Fruit fly (Drosophila melanogaster) whole organism, embryonic: ENCODE data around the gene Vinc.

Experiments
- Antp ChIP-seq: fragments of 200-800 bp; sonication (Bioruptor generic); optimal IDR thresholded peaks from 3 replicates; lab custom pipeline; 2016; ENCODE audit warnings: missing biosample characterization, missing genetic modification characterization
- B-H1 ChIP-seq: fragments of 200-800 bp; sonication (Bioruptor generic); IDR thresholded peaks from 3 replicates; pipeline ENCODE4 v1.3.6; 2022; ENCODE audit warnings: missing biosample characterization, missing genetic modification characterization
- CG1024 ChIP-seq: fragments of 200-800 bp; sonication (Bioruptor generic); IDR thresholded peaks from 2 replicates; pipeline ENCODE4 v1.3.6; 2022; ENCODE audit warnings: missing biosample characterization, missing genetic modification characterization
- CG10654 ChIP-seq: fragments of 200-800 bp; sonication (Bioruptor generic); optimal IDR thresholded peaks from 2 replicates; lab custom pipeline; 2016; ENCODE audit warnings: missing biosample characterization, missing genetic modification characterization
- CG14860 ChIP-seq: fragments of 200-800 bp; sonication (Bioruptor generic); IDR thresholded peaks from 3 replicates; pipeline ENCODE4 v1.3.6; 2022; ENCODE audit warnings: missing biosample characterization, missing genetic modification characterization; ENCODE audit not compliant: partially characterized antibody
- CG15011 ChIP-seq: fragments of 200-800 bp; sonication (Bioruptor generic); optimal IDR thresholded peaks from 3 replicates; lab custom pipeline; 2018; ENCODE audit warnings: missing biosample characterization, mild to moderate bottlenecking, missing genetic modification characterization
- CG1603 ChIP-seq: fragments of 200-800 bp; sonication (Bioruptor generic); optimal IDR thresholded peaks from 2 replicates; lab custom pipeline; 2019; ENCODE audit warnings: missing biosample characterization, mild to moderate bottlenecking, missing genetic modification characterization, moderate library complexity
- CG18476 ChIP-seq: fragments of 200-800 bp; sonication (Bioruptor generic); optimal IDR thresholded peaks from 2 replicates; lab custom pipeline; 2016; ENCODE audit warnings: missing biosample characterization, mild to moderate bottlenecking, missing genetic modification characterization
- CG2889 ChIP-seq: fragments of 200-800 bp; sonication (Bioruptor generic); IDR thresholded peaks from 3 replicates; pipeline ENCODE4 v1.3.6; 2022; ENCODE audit warnings: missing biosample characterization, missing genetic modification characterization
- CG3407 ChIP-seq: fragments of 200-800 bp; sonication (Bioruptor generic); optimal IDR thresholded peaks from 2 replicates; lab custom pipeline; 2018; ENCODE audit warnings: missing biosample characterization, mild to moderate bottlenecking, missing genetic modification characterization
- CG4854 ChIP-seq: fragments of 200-800 bp; sonication (Bioruptor generic); optimal IDR thresholded peaks from 2 replicates; lab custom pipeline; 2016; ENCODE audit warnings: missing biosample characterization, missing genetic modification characterization, inconsistent platforms
- CG5180 ChIP-seq: fragments of 200-800 bp; sonication (Bioruptor generic); optimal IDR thresholded peaks from 3 replicates; lab custom pipeline; 2017; ENCODE audit warnings: missing biosample characterization, missing genetic modification characterization, mild to moderate bottlenecking, moderate library complexity, missing genetic modification reagents
- CG7372 ChIP-seq: fragments of 200-800 bp; sonication (Bioruptor generic); IDR thresholded peaks from 2 replicates; pipeline ENCODE4 v1.3.6; 2022; ENCODE audit warnings: missing biosample characterization, missing genetic modification characterization
- CG9437 ChIP-seq: fragments of 200-800 bp; sonication (Bioruptor generic); optimal IDR thresholded peaks from 2 replicates; lab custom pipeline; 2018; ENCODE audit warnings: missing biosample characterization, mild to moderate bottlenecking, missing genetic modification characterization
- CG9727 ChIP-seq: fragments of 200-800 bp; sonication (Bioruptor generic); optimal IDR thresholded peaks from 3 replicates; lab custom pipeline; 2017; ENCODE audit warnings: missing biosample characterization, mild to moderate bottlenecking, missing genetic modification characterization
- Dll ChIP-seq: fragments of 200-800 bp; sonication (Bioruptor generic); IDR thresholded peaks from 4 replicates; pipeline ENCODE4 v1.3.6; 2022; ENCODE audit warnings: missing biosample characterization, missing genetic modification characterization; ENCODE audit not compliant: partially characterized antibody
- Hmx ChIP-seq: fragments of 200-800 bp; sonication (Bioruptor generic); optimal IDR thresholded peaks from 2 replicates; lab custom pipeline; 2016; ENCODE audit warnings: missing biosample characterization, missing genetic modification characterization
- Hr39 ChIP-seq: fragments of >200 bp; optimal IDR thresholded peaks from 2 replicates; lab custom pipeline; 2017
- Jarid2 ChIP-seq: fragments of 200-800 bp; sonication (Bioruptor generic); optimal IDR thresholded peaks from 3 replicates; lab custom pipeline; 2017; ENCODE audit warnings: mild to moderate bottlenecking, missing biosample characterization, missing genetic modification reagents, missing genetic modification characterization
- Lim3 ChIP-seq: fragments of 200-800 bp; sonication (Bioruptor generic); IDR thresholded peaks from 2 replicates; pipeline ENCODE4 v1.3.6; 2022; ENCODE audit warnings: missing biosample characterization, missing genetic modification characterization
- MESR4 ChIP-seq: fragments of 200-800 bp; sonication (Bioruptor generic); optimal IDR thresholded peaks from 2 replicates; lab custom pipeline; 2018; ENCODE audit warnings: missing biosample characterization, mild to moderate bottlenecking, missing genetic modification characterization, moderate library complexity
- Mad ChIP-seq: fragments of 200-800 bp; sonication (Bioruptor generic); optimal IDR thresholded peaks from 2 replicates; lab custom pipeline; 2016; ENCODE audit warnings: missing biosample characterization, missing genetic modification characterization
- Meics ChIP-seq: fragments of 200-800 bp; sonication (Bioruptor generic); optimal IDR thresholded peaks from 2 replicates; lab custom pipeline; 2017; ENCODE audit warnings: missing biosample characterization, mild to moderate bottlenecking, missing genetic modification characterization
- Mrtf ChIP-seq: fragments of 200-800 bp; sonication (Bioruptor generic); IDR thresholded peaks from 3 replicates; pipeline ENCODE4 v1.3.6; 2022; ENCODE audit warnings: missing biosample characterization, missing genetic modification characterization
- NC2β ChIP-seq: fragments of 200-800 bp; sonication (Bioruptor generic); optimal IDR thresholded peaks from 2 replicates; lab custom pipeline; 2016; ENCODE audit warnings: missing biosample characterization, missing genetic modification characterization
- NFAT ChIP-seq: fragments of 200-800 bp; sonication (Bioruptor generic); IDR thresholded peaks from 2 replicates; pipeline ENCODE4 v1.3.6; 2022; ENCODE audit warnings: missing biosample characterization, missing genetic modification characterization
- Pdp1 ChIP-seq, 2 experiments: fragments of 200-800 bp; sonication (Bioruptor generic); optimal IDR thresholded peaks; 3 replicates each; lab custom pipeline; 2016; ENCODE audit warnings: missing biosample characterization in 2 of 2, missing genetic modification characterization in 2 of 2, mild to moderate bottlenecking in 1 of 2, moderate library complexity in 1 of 2
- Sox102F ChIP-seq: fragments of 200-800 bp; sonication (Bioruptor generic); optimal IDR thresholded peaks from 2 replicates; lab custom pipeline; 2018; ENCODE audit warnings: missing biosample characterization, mild to moderate bottlenecking, missing genetic modification characterization, moderate library complexity
- ato ChIP-seq: fragments of 200-800 bp; sonication (Bioruptor generic); IDR thresholded peaks from 2 replicates; pipeline ENCODE4 v1.3.6; 2022; ENCODE audit warnings: missing biosample characterization, missing genetic modification characterization; ENCODE audit not compliant: partially characterized antibody
- cato ChIP-seq: fragments of 200-800 bp; sonication (Bioruptor generic); optimal IDR thresholded peaks from 2 replicates; lab custom pipeline; 2016; ENCODE audit warnings: missing biosample characterization, missing genetic modification characterization, borderline replicate concordance
- chm ChIP-seq: fragments of 200-800 bp; sonication (Bioruptor generic); IDR thresholded peaks from 2 replicates; pipeline ENCODE4 v1.3.6; 2022; ENCODE audit warnings: missing biosample characterization, missing genetic modification characterization
- crc ChIP-seq: fragments of 200-800 bp; sonication (Bioruptor generic); optimal IDR thresholded peaks from 2 replicates; lab custom pipeline; 2016; ENCODE audit warnings: missing biosample characterization, missing genetic modification characterization
- disco-r ChIP-seq: fragments of 200-800 bp; sonication (Bioruptor generic); optimal IDR thresholded peaks from 2 replicates; lab custom pipeline; 2016; ENCODE audit warnings: missing biosample characterization, missing genetic modification characterization
- ewg ChIP-seq: fragments of 200-800 bp; sonication (Bioruptor generic); optimal IDR thresholded peaks from 3 replicates; lab custom pipeline; 2017; ENCODE audit warnings: mild to moderate bottlenecking, missing biosample characterization, missing genetic modification reagents, missing genetic modification characterization
- grn ChIP-seq: fragments of 200-800 bp; sonication (Bioruptor generic); optimal IDR thresholded peaks from 3 replicates; lab custom pipeline; 2017; ENCODE audit warnings: missing biosample characterization, missing genetic modification characterization
- jing ChIP-seq: fragments of 200-800 bp; sonication (Bioruptor generic); optimal IDR thresholded peaks from 2 replicates; lab custom pipeline; 2018; ENCODE audit warnings: missing biosample characterization, mild to moderate bottlenecking, missing genetic modification characterization
- kay ChIP-seq: fragments of 200-800 bp; sonication (Bioruptor generic); optimal IDR thresholded peaks from 2 replicates; lab custom pipeline; 2016; ENCODE audit warnings: missing biosample characterization, missing genetic modification characterization
- mam ChIP-seq: fragments of 200-800 bp; sonication (Bioruptor generic); optimal IDR thresholded peaks from 3 replicates; lab custom pipeline; 2016; ENCODE audit warnings: missing biosample characterization, missing genetic modification characterization
- nmo ChIP-seq: fragments of 200-800 bp; sonication (Bioruptor generic); optimal IDR thresholded peaks from 2 replicates; lab custom pipeline; 2018; ENCODE audit warnings: missing biosample characterization, mild to moderate bottlenecking, missing genetic modification characterization, moderate library complexity
- pfk ChIP-seq: fragments of 200-800 bp; sonication (Bioruptor generic); optimal IDR thresholded peaks from 2 replicates; lab custom pipeline; 2018; ENCODE audit warnings: missing biosample characterization, mild to moderate bottlenecking, missing genetic modification characterization, moderate library complexity
- pnt ChIP-seq: fragments of 200-800 bp; sonication (Bioruptor generic); optimal IDR thresholded peaks from 3 replicates; lab custom pipeline; 2016; ENCODE audit warnings: missing biosample characterization, missing genetic modification characterization
- sc ChIP-seq, 3 experiments: fragments of >200 bp in 2 of 3; fragments of 200-800 bp in 1 of 3; sonication (Bioruptor generic) in 1 of 3; optimal IDR thresholded peaks; 2 replicates in 2 of 3; 3 replicates in 1 of 3; lab custom pipeline; 2017; ENCODE audit warnings: mild to moderate bottlenecking in 1 of 3, missing biosample characterization in 1 of 3, missing genetic modification characterization in 1 of 3, missing genetic modification reagents in 1 of 3
- scrt ChIP-seq: fragments of 200-800 bp; sonication (Bioruptor generic); optimal IDR thresholded peaks from 2 replicates; lab custom pipeline; 2018; ENCODE audit warnings: missing biosample characterization, mild to moderate bottlenecking, missing genetic modification characterization, moderate library complexity
- sd ChIP-seq: fragments of 200-800 bp; sonication (Bioruptor generic); optimal IDR thresholded peaks from 3 replicates; lab custom pipeline; 2018; ENCODE audit warnings: missing biosample characterization, mild to moderate bottlenecking, missing genetic modification characterization, moderate library complexity
- sima ChIP-seq: fragments of 200-800 bp; sonication (Bioruptor generic); optimal IDR thresholded peaks from 2 replicates; lab custom pipeline; 2016; ENCODE audit warnings: missing biosample characterization, missing genetic modification characterization
- slou ChIP-seq: fragments of 200-800 bp; sonication (Bioruptor generic); optimal IDR thresholded peaks from 3 replicates; lab custom pipeline; 2016; ENCODE audit warnings: missing biosample characterization, missing genetic modification characterization
- sna ChIP-seq: fragments of 200-800 bp; sonication (Bioruptor generic); IDR thresholded peaks from 2 replicates; pipeline ENCODE4 v1.3.6; 2022; ENCODE audit warnings: missing biosample characterization, missing genetic modification characterization; ENCODE audit not compliant: partially characterized antibody
- twi ChIP-seq: fragments of 200-800 bp; optimal IDR thresholded peaks from 2 replicates; lab custom pipeline; 2019; ENCODE audit warnings: missing biosample characterization, mild to moderate bottlenecking, missing genetic modification characterization, moderate library complexity
- vvl ChIP-seq: fragments of 200-800 bp; sonication (Bioruptor generic); IDR thresholded peaks from 2 replicates; pipeline ENCODE4 v1.3.6; 2022; ENCODE audit warnings: missing biosample characterization, missing genetic modification characterization
- wdn ChIP-seq: fragments of 200-800 bp; sonication (Bioruptor generic); IDR thresholded peaks from 2 replicates; pipeline ENCODE4 v1.3.6; 2022; ENCODE audit warnings: missing biosample characterization, missing genetic modification characterization

Vinc gene

DNA sequence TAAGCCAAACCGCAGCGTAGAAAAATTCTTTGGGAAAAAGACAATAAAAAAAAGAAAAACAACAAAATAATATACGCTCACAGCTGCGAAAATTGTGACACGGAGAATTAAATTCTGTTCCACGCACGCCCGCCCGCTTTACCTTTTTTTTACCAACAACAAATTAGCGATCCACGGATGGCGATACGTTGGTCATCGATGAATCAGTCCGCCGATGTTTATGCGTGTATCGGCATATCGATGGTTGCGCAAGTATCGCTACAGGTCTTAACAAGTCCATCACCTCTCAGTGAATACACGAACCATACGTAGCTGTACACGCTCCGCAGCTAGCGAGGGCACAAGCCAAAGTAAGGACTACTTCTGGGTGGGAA lies 48.2 kb upstream of the Vinc start, which contains the start of gene CG2924 (continued):
- no peak for TF ChIP-seq Lim3 (GFP tag; lab: Robert Waterston, UW)
- no peak for TF ChIP-seq sima (GFP tag; lab: Kevin White, UChicago)
- TF ChIP-seq CG1024: peak; percentile 50; the same call in 1 of the 2 replicates
- no peak for TF ChIP-seq B-H1
- TF ChIP-seq CG3407 (GFP tag; lab: Kevin White, UChicago): no peak
- TF ChIP-seq CG1603 (tag; lab: Kevin White, UChicago): peak; percentile 93
- peak; percentile 64 for TF ChIP-seq chm
- TF ChIP-seq CG7372 (GFP tag; lab: Robert Waterston, UW): no peak
- peak; percentile 54 for TF ChIP-seq NC2β (GFP tag; lab: Kevin White, UChicago)
- peak; percentile 77 for TF ChIP-seq ewg (GFP tag; lab: Kevin White, UChicago)
- peak; percentile 22 for TF ChIP-seq crc (GFP tag; lab: Kevin White, UChicago)
- peak; percentile 72; the same call in 1 of the 2 replicates for TF ChIP-seq vvl (GFP tag; lab: Robert Waterston, UW)
- TF ChIP-seq sd (tag; lab: Kevin White, UChicago): no peak
- no peak for TF ChIP-seq Sox102F
- no peak for TF ChIP-seq cato (GFP tag; lab: Kevin White, UChicago)
- no peak for TF ChIP-seq twi (tag; lab: Kevin White, UChicago)
- TF ChIP-seq CG2889 (GFP tag; lab: Robert Waterston, UW): no peak
- TF ChIP-seq Antp (GFP tag; lab: Kevin White, UChicago): peak; percentile 86
- TF ChIP-seq Mrtf (GFP tag; lab: Robert Waterston, UW): peak; percentile 43; the same call in 1 of the 3 replicates
- peak; percentile 47 for TF ChIP-seq disco-r
- no peak for TF ChIP-seq jing (GFP tag; lab: Kevin White, UChicago)
- peak; percentile 74 for TF ChIP-seq CG9437 (GFP tag; lab: Kevin White, UChicago)
- no peak for TF ChIP-seq CG15011 (GFP tag; lab: Kevin White, UChicago)
- TF ChIP-seq Mad (GFP tag; lab: Kevin White, UChicago): peak; percentile 52
- peak; percentile 13 for TF ChIP-seq CG4854 (GFP tag; lab: Kevin White, UChicago)
- peak; percentile 99 for TF ChIP-seq sna (GFP tag; lab: Robert Waterston, UW)
- TF ChIP-seq CG10654 (GFP tag; lab: Kevin White, UChicago): peak; percentile 29
- peak; percentile 24 for TF ChIP-seq slou (GFP tag; lab: Kevin White, UChicago)
- no peak for TF ChIP-seq scrt (GFP tag; lab: Kevin White, UChicago)
- TF ChIP-seq wdn (GFP tag; lab: Robert Waterston, UW): peak; percentile 62; the same call in 1 of the 2 replicates
- peak; percentile 97 for TF ChIP-seq CG14860 (GFP tag; lab: Robert Waterston, UW)
- TF ChIP-seq pfk (GFP tag; lab: Kevin White, UChicago): peak; percentile 29
- no peak for TF ChIP-seq Hmx
- no peak for TF ChIP-seq sc (optimal IDR thresholded peaks at IDR 0.05; lab: Kevin White, UChicago)
- TF ChIP-seq sc (GFP tag; optimal IDR thresholded peaks at IDR 0.05; lab: Kevin White, UChicago): no peak
- TF ChIP-seq Meics: no peak
- peak; percentile 100 for TF ChIP-seq ato
- peak; percentile 68 for TF ChIP-seq kay (GFP tag; lab: Kevin White, UChicago)
- no peak for TF ChIP-seq Hr39
- TF ChIP-seq CG18476: no peak
- no peak for TF ChIP-seq CG9727 (GFP tag; lab: Kevin White, UChicago)
- peak; percentile 22 for TF ChIP-seq grn (GFP tag; lab: Kevin White, UChicago)
- peak; percentile 21 for TF ChIP-seq pnt (GFP tag; lab: Kevin White, UChicago)
- peak; percentile 99 for TF ChIP-seq Dll
- peak; percentile 83 for TF ChIP-seq NFAT (GFP tag; lab: Robert Waterston, UW)
- TF ChIP-seq CG5180 (GFP tag; lab: Kevin White, UChicago): no peak
- TF ChIP-seq mam: peak; percentile 86
- TF ChIP-seq Jarid2 (GFP tag; lab: Kevin White, UChicago): peak; percentile 13
- peak; percentile 62 for TF ChIP-seq MESR4 (GFP tag; lab: Kevin White, UChicago)
- TF ChIP-seq Pdp1 (GFP tag; optimal IDR thresholded peaks at IDR 0.05; lab: Kevin White, UChicago): peak; percentile 53 to 87
- TF ChIP-seq nmo (GFP tag; lab: Kevin White, UChicago): peak; percentile 67
